Worm (Caenorhabditis elegans) whole organism, L1 larva: ENCODE data around the gene F10E9.1.

Experiments
- C34B4.2 ChIP-seq: sonication (generic microtip); optimal IDR thresholded peaks from 2 replicates; lab custom pipeline; 2017; ENCODE audit warnings: mild to moderate bottlenecking, missing genetic modification characterization, missing compliant biosample characterization
- aha-1 ChIP-seq: fragments of 150-350 bp; optimal IDR thresholded peaks from 2 replicates; lab custom pipeline; 2014; ENCODE audit warnings: missing biosample characterization, missing genetic modification characterization
- ama-1 ChIP-seq: fragments of 150-350 bp; optimal IDR thresholded peaks from 2 replicates; lab custom pipeline; 2014
- ceh-8 ChIP-seq: fragments of 200-800 bp; sonication (Bioruptor generic); optimal IDR thresholded peaks from 2 replicates; lab custom pipeline; 2018; ENCODE audit warnings: mild to moderate bottlenecking, missing genetic modification characterization, moderate library complexity, missing compliant biosample characterization
- fkh-8 ChIP-seq: sonication (generic microtip); optimal IDR thresholded peaks from 2 replicates; lab custom pipeline; 2016; ENCODE audit warnings: mild to moderate bottlenecking, missing genetic modification characterization, missing compliant biosample characterization
- skn-1 ChIP-seq: fragments of 150-350 bp; optimal IDR thresholded peaks from 2 replicates; lab custom pipeline; 2014; ENCODE audit warnings: missing biosample characterization, missing genetic modification characterization
- snpc-4 ChIP-seq: fragments of 150-350 bp; optimal IDR thresholded peaks from 2 replicates; lab custom pipeline; 2014; ENCODE audit warnings: missing biosample characterization, missing genetic modification characterization
- unc-130 ChIP-seq: fragments of 150-350 bp; optimal IDR thresholded peaks from 2 replicates; lab custom pipeline; 2017; ENCODE audit warnings: missing biosample characterization, missing genetic modification characterization, inconsistent platforms
- unc-98 ChIP-seq: fragments of 200-800 bp; sonication (Bioruptor generic); IDR thresholded peaks from 2 replicates; pipeline ENCODE4 v1.3.6; 2022; ENCODE audit warnings: missing genetic modification characterization, missing compliant biosample characterization

DNA sequence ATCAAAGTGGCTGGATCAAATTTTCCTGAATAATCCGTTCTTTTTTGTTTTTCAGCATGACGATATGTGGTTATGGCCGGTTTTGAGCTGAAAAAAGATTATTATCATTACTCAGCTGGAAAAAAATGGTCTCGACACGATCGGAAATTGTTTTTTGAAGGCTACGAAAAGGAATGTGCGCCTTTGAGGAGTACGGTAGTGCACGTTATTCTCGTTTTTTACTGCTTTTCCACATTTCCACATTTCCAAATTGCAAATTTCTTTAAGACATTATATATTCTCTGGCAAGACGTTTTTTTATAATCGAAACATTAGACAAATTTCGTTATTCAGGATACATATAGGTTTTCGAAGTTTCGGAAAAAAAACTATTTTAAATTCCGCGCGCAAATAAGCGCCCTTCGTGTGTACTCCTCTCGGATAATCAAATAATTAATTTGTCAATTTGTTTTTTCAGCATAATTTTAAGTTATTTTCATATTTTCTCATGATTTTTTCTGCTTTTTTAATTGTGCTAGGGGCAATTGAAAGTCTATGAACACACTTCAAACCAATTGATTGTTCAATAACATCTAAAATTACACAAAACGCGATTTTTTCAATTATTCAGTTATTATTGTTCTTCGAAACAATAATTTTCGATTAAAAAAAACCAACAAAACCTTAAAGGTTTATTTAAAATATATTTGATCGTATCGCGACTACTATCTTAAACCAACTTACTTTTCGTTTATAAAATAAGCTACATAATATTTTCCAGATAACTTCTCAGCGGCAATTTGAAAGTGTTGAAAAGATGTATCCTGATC lies 40.5 kb downstream of the F10E9.1 start, which contains the start of gene R05D3.3:
- TF ChIP-seq C34B4.2 (tag; lab: Kevin White, UChicago) (no peak), unc-130 (tag; lab: Kevin White, UChicago) (no peak), ceh-8 (GFP tag; lab: Kevin White, UChicago) (no peak), fkh-8 (tag; lab: Kevin White, UChicago) (no peak), unc-98 (GFP tag; lab: Robert Waterston, UW) (no peak), skn-1 (tag; lab: Kevin White, UChicago) (no peak), aha-1 (no peak), ama-1 (no peak), snpc-4 (no peak)
